Worm (Caenorhabditis elegans) whole organism, young adult: ENCODE measurements around the gene R12A1.3.

ENCODE experiments used
- B0035.1 ChIP-seq: sonication (generic microtip); optimal IDR thresholded peaks from 2 replicates; lab custom pipeline; 2016; ENCODE audit warnings: missing genetic modification characterization, mild to moderate bottlenecking, missing compliant biosample characterization, missing genotype, missing genetic modification reagents
- B0261.1 ChIP-seq: sonication (generic microtip); optimal IDR thresholded peaks from 2 replicates; lab custom pipeline; 2016; ENCODE audit warnings: mild to moderate bottlenecking, missing genetic modification characterization, moderate library complexity, missing compliant biosample characterization
- B0336.3 ChIP-seq: fragments of 200-800 bp; sonication (Bioruptor generic); IDR thresholded peaks from 2 replicates; pipeline ENCODE4 v1.3.6; 2022; ENCODE audit warnings: missing genetic modification characterization, missing compliant biosample characterization
- K11D2.4 ChIP-seq: fragments of 200-800 bp; sonication (Bioruptor generic); IDR thresholded peaks from 2 replicates; pipeline ENCODE4 v1.3.6; 2022; ENCODE audit warnings: missing genetic modification reagents, missing genetic modification characterization, missing compliant biosample characterization
- K12H6.12 ChIP-seq: fragments of 200-800 bp; sonication (Bioruptor generic); optimal IDR thresholded peaks from 2 replicates; lab custom pipeline; 2018; ENCODE audit warnings: mild to moderate bottlenecking, missing genetic modification characterization, missing compliant biosample characterization
- T07F8.4 ChIP-seq: sonication (generic microtip); optimal IDR thresholded peaks from 2 replicates; lab custom pipeline; 2016; ENCODE audit warnings: mild to moderate bottlenecking, missing genetic modification characterization, moderate library complexity, missing compliant biosample characterization
- Y53G8AR.9 ChIP-seq: fragments of 200-800 bp; sonication (Bioruptor generic); conservative IDR thresholded peaks from 2 replicates; pipeline ENCODE4 v1.3.6; 2022; ENCODE audit warnings: missing genetic modification reagents, missing genetic modification characterization, missing compliant biosample characterization
- Y79H2A.3 ChIP-seq: fragments of 200-800 bp; sonication (Bioruptor generic); conservative IDR thresholded peaks from 2 replicates; pipeline ENCODE4 v1.3.6; 2022; ENCODE audit warnings: missing genetic modification reagents, missing genetic modification characterization, missing compliant biosample characterization
- Y95B8A.8 ChIP-seq: fragments of 200-800 bp; sonication (Bioruptor generic); IDR thresholded peaks from 2 replicates; pipeline ENCODE4 v1.3.6; 2022; ENCODE audit warnings: missing genetic modification reagents, missing genetic modification characterization, missing compliant biosample characterization
- ama-1 ChIP-seq, 3 experiments: fragments of 150-350 bp in 1 of 3; sonication (generic microtip) in 2 of 3; optimal IDR thresholded peaks; 2 replicates each; lab custom pipeline; 2014 to 2018; ENCODE audit warnings: missing biosample characterization in 2 of 3, missing genetic modification characterization in 2 of 3, missing genetic modification reagents in 2 of 3
- aptf-2 ChIP-seq: fragments of 200-800 bp; sonication (Bioruptor generic); conservative IDR thresholded peaks from 2 replicates; pipeline ENCODE4 v1.3.6; 2022; ENCODE audit warnings: missing genetic modification reagents, missing genetic modification characterization, missing compliant biosample characterization
- athp-1 ChIP-seq: sonication (generic microtip); optimal IDR thresholded peaks from 2 replicates; lab custom pipeline; 2017; ENCODE audit warnings: mild to moderate bottlenecking, missing genetic modification characterization, missing compliant biosample characterization
- ceh-40 ChIP-seq: fragments of 200-800 bp; sonication (Bioruptor generic); IDR thresholded peaks from 2 replicates; pipeline ENCODE4 v1.3.6; 2022; ENCODE audit warnings: missing genetic modification characterization, missing compliant biosample characterization
- ceh-79 ChIP-seq: sonication (generic microtip); optimal IDR thresholded peaks from 2 replicates; lab custom pipeline; 2017; ENCODE audit warnings: mild to moderate bottlenecking, missing genetic modification characterization, missing compliant biosample characterization
- ceh-91 ChIP-seq: fragments of 200-800 bp; sonication (Bioruptor generic); IDR thresholded peaks from 2 replicates; pipeline ENCODE4 v1.3.6; 2022; ENCODE audit warnings: missing genetic modification reagents, missing genetic modification characterization, missing compliant biosample characterization
- dox-1 ChIP-seq: fragments of 200-800 bp; sonication (Bioruptor generic); IDR thresholded peaks from 2 replicates; pipeline ENCODE4 v1.3.6; 2022; ENCODE audit warnings: missing genetic modification reagents, missing genetic modification characterization, missing compliant biosample characterization
- dpl-1 ChIP-seq: fragments of 150-350 bp; optimal IDR thresholded peaks from 2 replicates; lab custom pipeline; 2014; ENCODE audit warnings: missing biosample characterization, missing genetic modification reagents, missing genetic modification characterization
- egl-44 ChIP-seq: fragments of 200-800 bp; sonication (Bioruptor generic); IDR thresholded peaks from 2 replicates; pipeline ENCODE4 v1.3.6; 2022; ENCODE audit warnings: missing genetic modification reagents, missing genetic modification characterization, missing compliant biosample characterization
- ekl-4 ChIP-seq: fragments of 200-800 bp; sonication (Bioruptor generic); IDR thresholded peaks from 2 replicates; pipeline ENCODE4 v1.3.6; 2022; ENCODE audit warnings: missing genetic modification reagents, missing genetic modification characterization, missing compliant biosample characterization
- him-1 ChIP-seq: sonication (generic microtip); optimal IDR thresholded peaks from 2 replicates; lab custom pipeline; 2016; ENCODE audit warnings: missing genotype, missing genetic modification reagents, missing genetic modification characterization, missing compliant biosample characterization
- hmg-1.2 ChIP-seq: fragments of 200-800 bp; sonication (Bioruptor generic); IDR thresholded peaks from 2 replicates; pipeline ENCODE4 v1.3.6; 2022; ENCODE audit warnings: missing genetic modification reagents, missing genetic modification characterization, missing compliant biosample characterization
- let-526 ChIP-seq: fragments of 200-800 bp; sonication (Bioruptor generic); IDR thresholded peaks from 2 replicates; pipeline ENCODE4 v1.3.6; 2022; ENCODE audit warnings: missing genetic modification reagents, missing genetic modification characterization, missing compliant biosample characterization
- let-607 ChIP-seq, 2 experiments: fragments of 200-800 bp in 1 of 2; sonication (Bioruptor generic) in 1 of 2; sonication (generic microtip) in 1 of 2; optimal IDR thresholded peaks; 2 replicates each; lab custom pipeline; 2016 to 2018; ENCODE audit warnings: mild to moderate bottlenecking in 2 of 2, missing compliant biosample characterization in 2 of 2, missing genetic modification characterization in 2 of 2, moderate library complexity in 2 of 2, missing genotype in 1 of 2
- lin-35 ChIP-seq, 3 experiments: fragments of 150-350 bp in 2 of 3; sonication (generic microtip) in 1 of 3; optimal IDR thresholded peaks; 2 replicates each; lab custom pipeline; 2014 to 2018; ENCODE audit warnings: missing biosample characterization in 3 of 3, missing genetic modification characterization in 3 of 3, missing genetic modification reagents in 3 of 3
- lin-40 ChIP-seq: sonication (generic microtip); optimal IDR thresholded peaks from 2 replicates; lab custom pipeline; 2016; ENCODE audit warnings: missing genetic modification characterization, mild to moderate bottlenecking, missing compliant biosample characterization, missing genotype, missing genetic modification reagents
- lin-54 ChIP-seq: fragments of 200-800 bp; sonication (Bioruptor generic); optimal IDR thresholded peaks from 2 replicates; lab custom pipeline; 2018; ENCODE audit warnings: mild to moderate bottlenecking, missing genetic modification characterization, missing compliant biosample characterization
- lsl-1 ChIP-seq: fragments of 200-800 bp; sonication (Bioruptor generic); optimal IDR thresholded peaks from 2 replicates; lab custom pipeline; 2018; ENCODE audit warnings: mild to moderate bottlenecking, missing genetic modification characterization, moderate library complexity, missing compliant biosample characterization
- madf-6 ChIP-seq: fragments of 200-800 bp; sonication (Bioruptor generic); IDR thresholded peaks from 2 replicates; pipeline ENCODE4 v1.3.6; 2022; ENCODE audit warnings: missing genetic modification reagents, missing genetic modification characterization, missing compliant biosample characterization
- mcd-1 ChIP-seq: fragments of 200-800 bp; sonication (Bioruptor generic); IDR thresholded peaks from 2 replicates; pipeline ENCODE4 v1.3.6; 2022; ENCODE audit warnings: missing genetic modification reagents, missing genetic modification characterization, missing compliant biosample characterization
- nfya-2 ChIP-seq: fragments of 200-800 bp; sonication (Bioruptor generic); IDR thresholded peaks from 2 replicates; pipeline ENCODE4 v1.3.6; 2022; ENCODE audit warnings: missing genetic modification reagents, missing genetic modification characterization, missing compliant biosample characterization
- nfyb-1 ChIP-seq: fragments of 200-800 bp; sonication (Bioruptor generic); IDR thresholded peaks from 2 replicates; pipeline ENCODE4 v1.3.6; 2022; ENCODE audit warnings: missing genetic modification reagents, missing genetic modification characterization, missing compliant biosample characterization
- nhr-90 ChIP-seq: sonication (generic microtip); optimal IDR thresholded peaks from 2 replicates; lab custom pipeline; 2016; ENCODE audit warnings: missing genotype, mild to moderate bottlenecking, missing genetic modification characterization, missing compliant biosample characterization
- repo-1 ChIP-seq: sonication (generic microtip); optimal IDR thresholded peaks from 2 replicates; lab custom pipeline; 2017; ENCODE audit warnings: mild to moderate bottlenecking, missing genetic modification characterization, missing compliant biosample characterization
- sdz-38 ChIP-seq: sonication (generic microtip); optimal IDR thresholded peaks from 2 replicates; lab custom pipeline; 2016; ENCODE audit warnings: missing genotype, missing genetic modification characterization, missing compliant biosample characterization
- tlf-1 ChIP-seq: fragments of 200-800 bp; sonication (Bioruptor generic); optimal IDR thresholded peaks from 2 replicates; lab custom pipeline; 2018; ENCODE audit warnings: mild to moderate bottlenecking, missing genetic modification characterization, missing compliant biosample characterization
- unc-130 ChIP-seq: sonication (generic microtip); optimal IDR thresholded peaks from 2 replicates; lab custom pipeline; 2016; ENCODE audit warnings: missing genetic modification reagents, missing genetic modification characterization, missing compliant biosample characterization
- zfh-2 ChIP-seq: fragments of 200-800 bp; sonication (Bioruptor generic); conservative IDR thresholded peaks from 2 replicates; pipeline ENCODE4 v1.3.6; 2022; ENCODE audit warnings: missing genetic modification reagents, missing genetic modification characterization, missing compliant biosample characterization
- ztf-18 ChIP-seq: sonication (generic microtip); optimal IDR thresholded peaks from 2 replicates; lab custom pipeline; 2016; ENCODE audit warnings: missing genotype, mild to moderate bottlenecking, missing genetic modification characterization, missing compliant biosample characterization
- ztf-22 ChIP-seq: fragments of 200-800 bp; sonication (Bioruptor generic); optimal IDR thresholded peaks from 2 replicates; lab custom pipeline; 2018; ENCODE audit warnings: mild to moderate bottlenecking, missing genetic modification characterization, moderate library complexity, missing compliant biosample characterization
- ztf-25 ChIP-seq: fragments of 200-800 bp; sonication (Bioruptor generic); IDR thresholded peaks from 2 replicates; pipeline ENCODE4 v1.3.6; 2022; ENCODE audit warnings: missing genetic modification reagents, missing genetic modification characterization, missing compliant biosample characterization
- ztf-26 ChIP-seq: sonication (generic microtip); optimal IDR thresholded peaks from 2 replicates; lab custom pipeline; 2017; ENCODE audit warnings: missing genetic modification characterization, missing compliant biosample characterization

Gene R12A1.3

DNA sequence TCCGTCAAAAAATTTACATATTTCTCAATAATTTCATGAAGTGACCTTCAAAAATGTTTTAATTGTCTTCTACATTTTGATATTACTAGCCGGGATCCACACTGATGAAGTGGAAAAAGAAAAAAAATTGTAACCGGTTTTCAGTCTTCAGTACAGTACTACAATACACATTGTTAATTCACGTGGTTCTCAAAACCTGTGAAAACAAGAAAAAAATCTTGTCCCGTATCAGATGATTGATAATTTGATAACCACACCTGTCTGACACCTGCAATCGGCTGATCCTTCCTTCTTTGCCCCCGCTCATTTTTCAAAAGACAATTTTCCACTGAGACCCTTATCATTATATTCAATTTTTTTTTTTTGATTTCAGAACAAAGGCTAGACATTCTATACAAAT, 13.2 kb upstream of the R12A1.3 start, which contains the start of gene R09B5.11:
R09B5.11 (plus strand) TSS at position 374 of the 400 bp plus-strand sequence.
- TF ChIP-seq ztf-22 (GFP tag; lab: Kevin White, UChicago) (no peak), ama-1 (optimal IDR thresholded peaks at IDR 0.05; lab: Kevin White, UChicago) (no peak), ama-1 (GFP tag; optimal IDR thresholded peaks at IDR 0.05; lab: Kevin White, UChicago) (no peak), Y95B8A.8 (GFP tag; lab: Robert Waterston, UW) (no peak), nhr-90 (tag; lab: Kevin White, UChicago) (no peak), lin-40 (tag; lab: Kevin White, UChicago) (peak; percentile 29), nfya-2 (GFP tag; lab: Robert Waterston, UW) (no peak), T07F8.4 (tag; lab: Kevin White, UChicago) (no peak), let-607 (tag; optimal IDR thresholded peaks at IDR 0.05; lab: Kevin White, UChicago) (no peak), athp-1 (tag; lab: Kevin White, UChicago) (no peak), Y79H2A.3 (no peak), lin-35 (GFP tag; optimal IDR thresholded peaks at IDR 0.05; lab: Kevin White, UChicago) (no peak), let-526 (GFP tag; lab: Robert Waterston, UW) (no peak), K11D2.4 (GFP tag; lab: Robert Waterston, UW) (peak; percentile 20; the same call in 1 of the 2 replicates), Y53G8AR.9 (GFP tag; lab: Robert Waterston, UW) (no peak), ztf-26 (peak; percentile 29), hmg-1.2 (GFP tag; lab: Robert Waterston, UW) (no peak)

DNA sequence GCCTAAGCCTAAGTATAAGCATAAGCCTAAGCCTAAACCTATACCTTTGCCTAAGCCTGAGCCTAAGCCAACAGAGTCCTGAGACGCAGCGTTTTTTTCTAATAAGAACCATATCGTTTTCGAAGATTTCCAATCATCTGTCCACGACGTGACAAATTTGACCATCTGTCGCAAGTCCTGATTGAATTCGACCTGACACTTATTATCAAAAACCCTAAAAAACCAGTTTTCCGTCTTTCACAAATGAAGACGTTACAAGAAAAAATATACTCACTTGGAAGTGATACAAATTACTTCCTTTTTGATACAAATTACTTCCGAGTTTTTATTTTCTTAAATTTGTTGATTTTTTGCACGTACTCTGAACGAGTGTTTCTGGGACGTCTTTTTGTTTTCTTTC, 12.6 kb upstream of the R12A1.3 start:
- TF ChIP-seq Y95B8A.8 (GFP tag; lab: Robert Waterston, UW) (no peak), unc-130 (GFP tag; lab: Kevin White, UChicago) (no peak), ceh-91 (no peak), B0336.3 (GFP tag; lab: Robert Waterston, UW) (no peak), egl-44 (GFP tag; lab: Robert Waterston, UW) (no peak)
- TF ChIP-seq, all 124 proteins: peak for 0

- TF ChIP-seq K11D2.4 (GFP tag; lab: Robert Waterston, UW) (no peak), ztf-25 (GFP tag; lab: Robert Waterston, UW) (no peak), zfh-2 (no peak), aptf-2 (no peak), B0336.3 (GFP tag; lab: Robert Waterston, UW) (no peak), nfyb-1 (GFP tag; lab: Robert Waterston, UW) (no peak), B0261.1 (tag; lab: Kevin White, UChicago) (no peak), sdz-38 (tag; lab: Kevin White, UChicago) (no peak), K12H6.12 (no peak), ztf-22 (GFP tag; lab: Kevin White, UChicago) (no peak), ceh-79 (tag; lab: Kevin White, UChicago) (no peak), madf-6 (no peak)
These were observed 9.5 kb upstream of the R12A1.3 start for ce11 chrV:1435106-1435505.

DNA sequence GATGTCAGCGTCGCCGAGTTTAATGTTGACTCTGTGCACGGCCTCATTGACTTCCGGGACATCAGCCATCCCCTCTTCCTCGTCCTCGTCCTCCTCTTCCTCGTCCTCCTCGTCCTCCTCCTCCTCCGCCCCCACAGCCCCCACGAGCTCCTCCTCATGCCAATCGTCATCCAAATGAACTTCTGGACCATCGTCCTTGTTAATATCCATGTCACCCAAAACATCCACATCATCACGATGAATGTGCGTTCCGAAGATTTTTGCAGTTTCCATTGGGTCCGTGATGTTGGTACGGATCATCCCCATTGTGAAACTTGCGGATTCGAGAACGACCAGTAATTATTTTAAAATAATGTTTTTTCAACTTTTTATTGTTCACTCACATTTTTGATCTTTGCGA, 8.8 kb upstream of the R12A1.3 start:
- TF ChIP-seq tlf-1 (GFP tag; lab: Kevin White, UChicago) (no peak), dpl-1 (GFP tag; lab: Kevin White, UChicago) (no peak), let-607 (tag; optimal IDR thresholded peaks at IDR 0.05; lab: Kevin White, UChicago) (no peak), lin-54 (GFP tag; lab: Kevin White, UChicago) (no peak), hmg-1.2 (GFP tag; lab: Robert Waterston, UW) (no peak), egl-44 (GFP tag; lab: Robert Waterston, UW) (no peak), dox-1 (GFP tag; lab: Robert Waterston, UW) (no peak), B0035.1 (tag; lab: Kevin White, UChicago) (no peak), repo-1 (tag; lab: Kevin White, UChicago) (no peak), ceh-40 (GFP tag; lab: Robert Waterston, UW) (no peak), unc-130 (GFP tag; lab: Kevin White, UChicago) (no peak), mcd-1 (GFP tag; lab: Robert Waterston, UW) (no peak), him-1 (tag; lab: Kevin White, UChicago) (no peak), ztf-18 (tag; lab: Kevin White, UChicago) (no peak), ekl-4 (no peak), lsl-1 (no peak)
- TF ChIP-seq, all 124 proteins: peak for 0
